ENCODE assay signal across 8 worm cellular contexts in the genomic region with DNA sequence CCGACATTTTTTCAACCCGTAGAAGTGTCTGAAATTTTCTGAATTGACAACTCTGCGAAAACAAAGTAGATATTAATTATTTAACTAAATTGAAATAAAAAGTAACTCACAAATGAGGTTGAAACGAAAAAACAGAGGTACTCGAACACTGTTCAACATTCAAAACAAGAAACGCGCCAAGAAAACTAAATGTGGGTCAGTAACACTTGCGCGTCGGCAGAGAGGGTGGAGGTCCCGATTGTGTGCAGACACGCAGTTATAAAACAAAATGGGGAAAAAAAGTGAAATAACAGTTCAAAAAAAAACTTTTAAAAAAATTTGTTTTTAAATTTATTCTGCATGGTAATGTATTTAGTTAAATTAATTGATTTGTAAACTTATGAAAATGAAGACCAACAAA.
TF ChIP-seq lines count a peak whose summit lies in the region.

No protein-coding gene starts in this region.

TF ChIP-seq in whole organism, L1 larva, 84 proteins besides CTCF, POLR2A, EP300 and RAD21 (continues in another document):
- no peak for TF ChIP-seq nhr-237 (tag; optimal IDR thresholded peaks at IDR 0.05; lab: Kevin White, UChicago)
- no peak for TF ChIP-seq snpc-4 (tag; optimal IDR thresholded peaks at IDR 0.05; lab: Kevin White, UChicago)
- no peak for TF ChIP-seq hlh-4 (tag; optimal IDR thresholded peaks at IDR 0.05; lab: Kevin White, UChicago)
- TF ChIP-seq zip-4 (GFP tag; optimal IDR thresholded peaks at IDR 0.05; lab: Kevin White, UChicago) = no peak
- no peak for TF ChIP-seq ceh-8 (GFP tag; optimal IDR thresholded peaks at IDR 0.05; lab: Kevin White, UChicago)
- no peak for TF ChIP-seq nhr-19 (GFP tag; conservative IDR thresholded peaks at IDR 0.05; lab: Robert Waterston, UW)
- TF ChIP-seq tlp-1 (tag; optimal IDR thresholded peaks at IDR 0.05; lab: Kevin White, UChicago) = no peak
- TF ChIP-seq grh-1 (GFP tag; IDR thresholded peaks at IDR 0.05; lab: Robert Waterston, UW) = no peak
- no peak for TF ChIP-seq lin-14 (GFP tag; optimal IDR thresholded peaks at IDR 0.05; lab: Kevin White, UChicago)
- TF ChIP-seq C16A3.4 (tag; optimal IDR thresholded peaks at IDR 0.05; lab: Kevin White, UChicago) = peak; percentile 18
- no peak for TF ChIP-seq fkh-8 (tag; optimal IDR thresholded peaks at IDR 0.05; lab: Kevin White, UChicago)

TF ChIP-seq in whole organism, L2 larva, 48 proteins besides CTCF, POLR2A, EP300 and RAD21 (continues in another document):
- TF ChIP-seq ztf-11 (tag; optimal IDR thresholded peaks at IDR 0.05; lab: Kevin White, UChicago) (no peak), snpc-4 (tag; optimal IDR thresholded peaks at IDR 0.05; lab: Kevin White, UChicago) (no peak), nhr-237 (tag; optimal IDR thresholded peaks at IDR 0.05; lab: Kevin White, UChicago) (no peak), lin-13 (GFP tag; optimal IDR thresholded peaks at IDR 0.05; lab: Kevin White, UChicago) (peak; percentile 48), peb-1 (tag; optimal IDR thresholded peaks at IDR 0.05; lab: Kevin White, UChicago) (no peak), nhr-12 (tag; optimal IDR thresholded peaks at IDR 0.05; lab: Kevin White, UChicago) (no peak), nhr-10 (tag; optimal IDR thresholded peaks at IDR 0.05; lab: Kevin White, UChicago) (no peak), unc-62 (GFP tag; optimal IDR thresholded peaks at IDR 0.05; lab: Kevin White, UChicago) (no peak), fos-1 (tag; optimal IDR thresholded peaks at IDR 0.05; lab: Kevin White, UChicago) (no peak), ZK546.5 (tag; optimal IDR thresholded peaks at IDR 0.05; lab: Kevin White, UChicago) (no peak), F13H6.1 (tag; optimal IDR thresholded peaks at IDR 0.05; lab: Kevin White, UChicago) (peak; percentile 30), Y55F3AM.14 (GFP tag; optimal IDR thresholded peaks at IDR 0.05; lab: Kevin White, UChicago) (no peak)

TF ChIP-seq in whole organism, L3 larva, 47 proteins besides CTCF, POLR2A, EP300 and RAD21 (continues in another document):
- TF ChIP-seq nhr-28 (tag; optimal IDR thresholded peaks at IDR 0.05; lab: Kevin White, UChicago) (no peak), hmg-11 (tag; optimal IDR thresholded peaks at IDR 0.05; lab: Kevin White, UChicago) (peak; percentile 34), jun-1 (tag; optimal IDR thresholded peaks at IDR 0.05; lab: Kevin White, UChicago) (no peak), nhr-43 (tag; optimal IDR thresholded peaks at IDR 0.05; lab: Kevin White, UChicago; ENCODE audit: poor library complexity, severe bottlenecking) (no peak), elt-2 (tag; optimal IDR thresholded peaks at IDR 0.05; lab: Kevin White, UChicago) (no peak), lin-39 (tag; optimal IDR thresholded peaks at IDR 0.05; lab: Kevin White, UChicago) (no peak), elt-1 (tag; optimal IDR thresholded peaks at IDR 0.05; lab: Kevin White, UChicago) (no peak), mdl-1 (tag; optimal IDR thresholded peaks at IDR 0.05; lab: Kevin White, UChicago) (no peak), daf-12 (tag; optimal IDR thresholded peaks at IDR 0.05; lab: Kevin White, UChicago) (no peak), egl-27 (tag; optimal IDR thresholded peaks at IDR 0.05; lab: Kevin White, UChicago) (no peak), nhr-11 (tag; optimal IDR thresholded peaks at IDR 0.05; lab: Kevin White, UChicago) (no peak), ceh-28 (tag; optimal IDR thresholded peaks at IDR 0.05; lab: Kevin White, UChicago) (no peak)

TF ChIP-seq in whole organism, L4 larva, 104 proteins besides CTCF, POLR2A, EP300 and RAD21 (continues in another document):
- TF ChIP-seq fos-1 (tag; optimal IDR thresholded peaks at IDR 0.05; lab: Kevin White, UChicago) (no peak), F44E2.7 (GFP tag; IDR thresholded peaks at IDR 0.05; lab: Robert Waterston, UW) (no peak), daf-8 (GFP tag; IDR thresholded peaks at IDR 0.05; lab: Robert Waterston, UW) (no peak), lin-13 (GFP tag; optimal IDR thresholded peaks at IDR 0.05; lab: Kevin White, UChicago) (no peak), madf-9 (GFP tag; conservative IDR thresholded peaks at IDR 0.05; lab: Robert Waterston, UW) (no peak), nhr-111 (GFP tag; optimal IDR thresholded peaks at IDR 0.05; lab: Kevin White, UChicago) (no peak), daf-16 (GFP tag; optimal IDR thresholded peaks at IDR 0.05; lab: Kevin White, UChicago) (no peak), daf-16 (tag; optimal IDR thresholded peaks at IDR 0.05; lab: Kevin White, UChicago) (peak; percentile 20), nhr-41 (GFP tag; IDR thresholded peaks at IDR 0.05; lab: Robert Waterston, UW) (no peak), tag-97 (GFP tag; IDR thresholded peaks at IDR 0.05; lab: Robert Waterston, UW) (no peak), ceh-20 (GFP tag; IDR thresholded peaks at IDR 0.05; lab: Robert Waterston, UW) (no peak), zfp-3 (GFP tag; conservative IDR thresholded peaks at IDR 0.05; lab: Robert Waterston, UW) (no peak)

TF ChIP-seq in whole organism, early embryonic, 17 proteins besides CTCF, POLR2A, EP300 and RAD21:
- TF ChIP-seq F13C5.2 (tag; optimal IDR thresholded peaks at IDR 0.05; lab: Kevin White, UChicago) (peak; percentile 4), aly-1 (tag; optimal IDR thresholded peaks at IDR 0.05; lab: Kevin White, UChicago) (no peak)

TF ChIP-seq in whole organism, midembryonic, 9 proteins besides CTCF, POLR2A, EP300 and RAD21:
- TF ChIP-seq klf-2 (GFP tag; conservative IDR thresholded peaks at IDR 0.05; lab: Robert Waterston, UW) (0 out of 2 replicates have a peak, but pooled peaks have one; percentile 32), ztf-29 (GFP tag; IDR thresholded peaks at IDR 0.05; lab: Robert Waterston, UW) (no peak), tab-1 (GFP tag; IDR thresholded peaks at IDR 0.05; lab: Robert Waterston, UW) (no peak), T22C8.4 (GFP tag; IDR thresholded peaks at IDR 0.05; lab: Robert Waterston, UW) (no peak), ztf-23 (GFP tag; IDR thresholded peaks at IDR 0.05; lab: Robert Waterston, UW) (no peak), med-1 (GFP tag; optimal IDR thresholded peaks at IDR 0.05; lab: Kevin White, UChicago; ENCODE audit: insufficient read depth) (no peak), cog-1 (tag; optimal IDR thresholded peaks at IDR 0.05; lab: Kevin White, UChicago) (no peak), ref-1 (GFP tag; conservative IDR thresholded peaks at IDR 0.05; lab: Robert Waterston, UW) (no peak), flt-1 (GFP tag; IDR thresholded peaks at IDR 0.05; lab: Robert Waterston, UW) (0 out of 2 replicates have a peak, but pooled peaks have one; percentile 30)

TF ChIP-seq in whole organism, mixed stage, embryonic, 35 proteins besides CTCF, POLR2A, EP300 and RAD21:
- TF ChIP-seq hlh-1 (tag; optimal IDR thresholded peaks at IDR 0.05; lab: Kevin White, UChicago) = peak; percentile 33
- TF ChIP-seq bed-3 (GFP tag; optimal IDR thresholded peaks at IDR 0.05; lab: Kevin White, UChicago) = no peak
TF ChIP-seq in whole organism, mixed stage, embryonic: peak in this region for 1.

TF ChIP-seq in whole organism, young adult, 124 proteins besides CTCF, POLR2A, EP300 and RAD21:
- no peak for TF ChIP-seq F10E7.11 (tag; optimal IDR thresholded peaks at IDR 0.05; lab: Kevin White, UChicago)
- no peak for TF ChIP-seq ekl-4 (GFP tag; IDR thresholded peaks at IDR 0.05; lab: Robert Waterston, UW)
- no peak for TF ChIP-seq rec-8 (tag; optimal IDR thresholded peaks at IDR 0.05; lab: Kevin White, UChicago)
- no peak for TF ChIP-seq Y53G8AR.9 (GFP tag; conservative IDR thresholded peaks at IDR 0.05; lab: Robert Waterston, UW)
- no peak for TF ChIP-seq let-607 (tag; optimal IDR thresholded peaks at IDR 0.05; lab: Kevin White, UChicago)
- TF ChIP-seq mel-28 (tag; optimal IDR thresholded peaks at IDR 0.05; lab: Kevin White, UChicago; ENCODE audit: borderline replicate concordance) = no peak
- TF ChIP-seq ceh-27 (GFP tag; optimal IDR thresholded peaks at IDR 0.05; lab: Kevin White, UChicago) = peak; percentile 2
- no peak for TF ChIP-seq rcor-1 (GFP tag; IDR thresholded peaks at IDR 0.05; lab: Robert Waterston, UW)
- TF ChIP-seq unc-62 (GFP tag; optimal IDR thresholded peaks at IDR 0.05; lab: Kevin White, UChicago) = no peak
- TF ChIP-seq madf-8 (GFP tag; conservative IDR thresholded peaks at IDR 0.05; lab: Robert Waterston, UW) = no peak
- no peak for TF ChIP-seq attf-5 (GFP tag; optimal IDR thresholded peaks at IDR 0.05; lab: Kevin White, UChicago)
- TF ChIP-seq unc-130 (GFP tag; optimal IDR thresholded peaks at IDR 0.05; lab: Kevin White, UChicago) = no peak
- TF ChIP-seq gei-17 (GFP tag; optimal IDR thresholded peaks at IDR 0.05; lab: Kevin White, UChicago) = no peak
- TF ChIP-seq snpc-1.1 (tag; optimal IDR thresholded peaks at IDR 0.05; lab: Kevin White, UChicago; ENCODE audit: insufficient read depth) = no peak
- TF ChIP-seq lin-40 (tag; optimal IDR thresholded peaks at IDR 0.05; lab: Kevin White, UChicago) = peak; percentile 60
- TF ChIP-seq B0336.3 (GFP tag; IDR thresholded peaks at IDR 0.05; lab: Robert Waterston, UW) = no peak
- TF ChIP-seq hlh-12 (tag; optimal IDR thresholded peaks at IDR 0.05; lab: Kevin White, UChicago) = no peak
- peak; percentile 87 for TF ChIP-seq ztf-18 (tag; optimal IDR thresholded peaks at IDR 0.05; lab: Kevin White, UChicago)
- no peak for TF ChIP-seq nhr-120 (GFP tag; IDR thresholded peaks at IDR 0.05; lab: Robert Waterston, UW)
- no peak for TF ChIP-seq B0261.1 (tag; optimal IDR thresholded peaks at IDR 0.05; lab: Kevin White, UChicago)
- TF ChIP-seq dpff-1 (tag; optimal IDR thresholded peaks at IDR 0.05; lab: Kevin White, UChicago) = no peak
- no peak for TF ChIP-seq repo-1 (tag; optimal IDR thresholded peaks at IDR 0.05; lab: Kevin White, UChicago)
- TF ChIP-seq Y53F4B.3 (GFP tag; IDR thresholded peaks at IDR 0.05; lab: Robert Waterston, UW) = no peak
- no peak for TF ChIP-seq ceh-58 (GFP tag; IDR thresholded peaks at IDR 0.05; lab: Robert Waterston, UW)
- no peak for TF ChIP-seq mxl-1 (tag; optimal IDR thresholded peaks at IDR 0.05; lab: Kevin White, UChicago)
- TF ChIP-seq ztf-6 (GFP tag; IDR thresholded peaks at IDR 0.05; lab: Robert Waterston, UW) = no peak
- TF ChIP-seq nfya-2 (GFP tag; IDR thresholded peaks at IDR 0.05; lab: Robert Waterston, UW) = no peak
